Worm (Caenorhabditis elegans) whole organism, L4 larva: ENCODE measurements around the gene cnnm-3.

ENCODE experiments used
- F10B5.3 ChIP-seq: sonication (generic microtip); optimal IDR thresholded peaks from 2 replicates; lab custom pipeline; 2016; ENCODE audit warnings: mild to moderate bottlenecking, missing genetic modification characterization, missing compliant biosample characterization
- T26A8.4 ChIP-seq: fragments of 200-800 bp; sonication (Bioruptor generic); IDR thresholded peaks from 2 replicates; pipeline ENCODE4 v1.3.6; 2022; ENCODE audit warnings: missing genetic modification characterization, missing compliant biosample characterization
- Y105C5A.15 ChIP-seq: fragments of 200-800 bp; sonication (Bioruptor generic); IDR thresholded peaks from 2 replicates; pipeline ENCODE4 v1.3.6; 2022; ENCODE audit warnings: missing genetic modification characterization, missing compliant biosample characterization
- ZK337.2 ChIP-seq: fragments of 200-800 bp; sonication (Bioruptor generic); IDR thresholded peaks from 2 replicates; pipeline ENCODE4 v1.3.6; 2022; ENCODE audit warnings: missing genetic modification reagents, missing genetic modification characterization, missing compliant biosample characterization
- arid-1 ChIP-seq: fragments of 200-800 bp; sonication (Bioruptor generic); conservative IDR thresholded peaks from 2 replicates; pipeline ENCODE4 v1.3.6; 2022; ENCODE audit warnings: missing genetic modification reagents, missing genetic modification characterization, missing compliant biosample characterization
- ceh-62 ChIP-seq: sonication (generic microtip); optimal IDR thresholded peaks from 2 replicates; lab custom pipeline; 2017; ENCODE audit warnings: missing biosample characterization, missing genetic modification characterization
- dmd-9 ChIP-seq: fragments of 200-800 bp; sonication (Bioruptor generic); IDR thresholded peaks from 2 replicates; pipeline ENCODE4 v1.3.6; 2022; ENCODE audit warnings: missing genetic modification reagents, missing genetic modification characterization, missing compliant biosample characterization
- dpl-1 ChIP-seq: fragments of 150-350 bp; optimal IDR thresholded peaks from 2 replicates; lab custom pipeline; 2014; ENCODE audit warnings: missing biosample characterization, missing genetic modification reagents, missing genetic modification characterization
- egl-27 ChIP-seq: sonication (generic microtip); optimal IDR thresholded peaks from 3 replicates; lab custom pipeline; 2017; ENCODE audit warnings: missing biosample characterization, missing genetic modification reagents, missing genetic modification characterization
- lir-3 ChIP-seq: sonication (generic microtip); optimal IDR thresholded peaks from 2 replicates; lab custom pipeline; 2016; ENCODE audit warnings: mild to moderate bottlenecking, missing genetic modification characterization, missing compliant biosample characterization
- mdt-29 ChIP-seq: fragments of 200-800 bp; sonication (Bioruptor generic); IDR thresholded peaks from 2 replicates; pipeline ENCODE4 v1.3.6; 2022; ENCODE audit warnings: missing genetic modification reagents, missing genetic modification characterization, missing compliant biosample characterization
- mep-1 ChIP-seq: fragments of 150-350 bp; sonication (generic microtip); optimal IDR thresholded peaks from 3 replicates; lab custom pipeline; 2014; ENCODE audit warnings: missing biosample characterization, missing genetic modification characterization
- nhr-41 ChIP-seq: fragments of 200-800 bp; sonication (Bioruptor generic); IDR thresholded peaks from 2 replicates; pipeline ENCODE4 v1.3.6; 2022; ENCODE audit warnings: missing genetic modification reagents, missing genetic modification characterization, missing compliant biosample characterization
- php-3 ChIP-seq: fragments of 200-800 bp; sonication (Bioruptor generic); IDR thresholded peaks from 2 replicates; pipeline ENCODE4 v1.3.6; 2022; ENCODE audit warnings: missing genetic modification reagents, missing genetic modification characterization, missing compliant biosample characterization
- rbr-2 ChIP-seq: sonication (generic microtip); optimal IDR thresholded peaks from 2 replicates; lab custom pipeline; 2016; ENCODE audit warnings: missing genotype, missing genetic modification characterization, missing compliant biosample characterization
- unc-130 ChIP-seq: sonication (generic microtip); optimal IDR thresholded peaks from 2 replicates; lab custom pipeline; 2016; ENCODE audit warnings: missing genetic modification reagents, missing genetic modification characterization, missing compliant biosample characterization

The cnnm-3 gene

DNA sequence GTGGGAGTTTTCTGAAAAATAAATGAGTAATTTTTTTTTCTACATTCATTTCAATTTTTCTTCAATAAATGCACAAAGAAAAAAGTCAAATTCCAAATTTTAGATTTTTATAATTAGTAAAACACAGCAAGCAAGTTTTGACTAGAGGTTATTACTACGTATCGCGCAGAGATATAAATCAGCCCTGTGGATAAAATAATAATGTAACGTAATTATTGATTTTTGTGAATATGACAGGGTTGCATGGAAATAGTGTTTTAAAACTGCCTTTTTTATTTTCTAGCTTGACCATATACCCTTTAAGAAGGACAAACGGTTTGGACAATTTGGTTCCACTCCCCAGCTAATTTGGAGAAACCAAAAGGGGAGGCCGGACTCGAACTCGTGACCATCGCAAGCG is 49.3 kb downstream of the cnnm-3 start (continued):
- TF ChIP-seq mep-1 (tag; lab: Kevin White, UChicago) (no peak), dpl-1 (GFP tag; lab: Kevin White, UChicago) (no peak), T26A8.4 (no peak), egl-27 (tag; lab: Kevin White, UChicago) (no peak), nhr-41 (GFP tag; lab: Robert Waterston, UW) (no peak), arid-1 (GFP tag; lab: Robert Waterston, UW) (no peak), rbr-2 (tag; lab: Kevin White, UChicago) (no peak), ceh-62 (tag; lab: Kevin White, UChicago) (no peak), unc-130 (GFP tag; lab: Kevin White, UChicago) (no peak), mdt-29 (GFP tag; lab: Robert Waterston, UW) (no peak), lir-3 (tag; lab: Kevin White, UChicago) (no peak), php-3 (no peak)
- TF ChIP-seq, all 104 proteins: peak for 4

DNA sequence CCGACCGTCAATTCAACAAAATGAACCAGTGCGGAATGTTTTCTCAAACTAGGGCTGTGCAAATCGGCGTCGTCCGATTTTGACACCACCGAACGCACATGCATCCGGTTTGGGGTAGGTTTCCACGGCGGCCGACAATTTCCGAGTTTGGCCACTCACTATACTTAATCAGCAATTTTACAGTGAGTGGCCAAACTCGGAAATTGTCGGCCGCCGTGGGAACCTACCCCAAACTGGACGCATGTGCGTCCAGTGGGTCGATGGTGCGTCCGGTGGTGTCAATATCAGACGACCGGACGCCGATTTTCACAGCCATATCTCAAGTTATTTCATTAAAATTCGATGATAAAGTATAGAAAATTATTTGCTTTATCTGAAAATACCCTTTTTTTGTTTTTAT is 55.5 kb downstream of the cnnm-3 start:
- TF ChIP-seq unc-130 (GFP tag; lab: Kevin White, UChicago) (no peak), dmd-9 (GFP tag; lab: Robert Waterston, UW) (no peak), F10B5.3 (no peak), Y105C5A.15 (GFP tag; lab: Robert Waterston, UW) (no peak), mep-1 (tag; lab: Kevin White, UChicago) (no peak), ZK337.2 (GFP tag; lab: Robert Waterston, UW) (no peak)
- TF ChIP-seq, all 104 proteins: peak for 0
